Worm (Caenorhabditis elegans) whole organism, L4 larva: ENCODE data around the gene ddx-35.

Experiments used
- F10B5.3 ChIP-seq: sonication (generic microtip); optimal IDR thresholded peaks from 2 replicates; lab custom pipeline; 2016; ENCODE audit warnings: mild to moderate bottlenecking, missing genetic modification characterization, missing compliant biosample characterization
- F26F4.8 ChIP-seq: fragments of 200-800 bp; sonication (Bioruptor generic); conservative IDR thresholded peaks from 2 replicates; pipeline ENCODE4 v1.3.6; 2022; ENCODE audit warnings: missing genetic modification characterization, missing compliant biosample characterization
- F44E2.7 ChIP-seq: fragments of 200-800 bp; sonication (Bioruptor generic); IDR thresholded peaks from 2 replicates; pipeline ENCODE4 v2.1.2; 2022; ENCODE audit warnings: missing genetic modification characterization, missing compliant biosample characterization
- T20F7.1 ChIP-seq: fragments of 200-800 bp; sonication (Bioruptor generic); optimal IDR thresholded peaks from 2 replicates; lab custom pipeline; 2018; ENCODE audit warnings: mild to moderate bottlenecking, missing genetic modification characterization, missing compliant biosample characterization
- T26A8.4 ChIP-seq: fragments of 200-800 bp; sonication (Bioruptor generic); IDR thresholded peaks from 2 replicates; pipeline ENCODE4 v1.3.6; 2022; ENCODE audit warnings: missing genetic modification characterization, missing compliant biosample characterization
- Y105C5A.15 ChIP-seq: fragments of 200-800 bp; sonication (Bioruptor generic); IDR thresholded peaks from 2 replicates; pipeline ENCODE4 v1.3.6; 2022; ENCODE audit warnings: missing genetic modification characterization, missing compliant biosample characterization
- Y48G9A.11 ChIP-seq: fragments of 200-800 bp; sonication (Bioruptor generic); IDR thresholded peaks from 2 replicates; pipeline ENCODE4 v1.3.6; 2022; ENCODE audit warnings: missing genetic modification reagents, missing genetic modification characterization, missing compliant biosample characterization
- Y5F2A.4 ChIP-seq: fragments of 200-800 bp; sonication (Bioruptor generic); optimal IDR thresholded peaks from 2 replicates; lab custom pipeline; 2018; ENCODE audit warnings: mild to moderate bottlenecking, missing genetic modification characterization, missing compliant biosample characterization
- aha-1 ChIP-seq: fragments of 150-350 bp; peaks from one replicate; lab custom pipeline; 2014; ENCODE audit warnings: missing biosample characterization, missing genetic modification characterization
- ama-1 ChIP-seq: fragments of 150-350 bp; optimal IDR thresholded peaks from 2 replicates; lab custom pipeline; 2014; ENCODE audit warnings: inconsistent platforms, mixed read lengths
- ceh-82 ChIP-seq: sonication (generic microtip); optimal IDR thresholded peaks from 2 replicates; lab custom pipeline; 2017; ENCODE audit warnings: missing biosample characterization, missing genetic modification characterization
- daf-19 ChIP-seq: fragments of 200-800 bp; sonication (Bioruptor generic); conservative IDR thresholded peaks from 2 replicates; pipeline ENCODE4 v1.3.6; 2022; ENCODE audit warnings: missing genetic modification characterization, missing compliant biosample characterization
- dpl-1 ChIP-seq: fragments of 150-350 bp; optimal IDR thresholded peaks from 2 replicates; lab custom pipeline; 2014; ENCODE audit warnings: missing biosample characterization, missing genetic modification reagents, missing genetic modification characterization
- dve-1 ChIP-seq: sonication (generic microtip); optimal IDR thresholded peaks from 2 replicates; lab custom pipeline; 2017; ENCODE audit warnings: antibody characterized with exemption, mild to moderate bottlenecking, missing genetic modification characterization, missing compliant biosample characterization; ENCODE audit not compliant: insufficient read depth
- egl-27 ChIP-seq: sonication (generic microtip); optimal IDR thresholded peaks from 3 replicates; lab custom pipeline; 2017; ENCODE audit warnings: missing biosample characterization, missing genetic modification reagents, missing genetic modification characterization
- egl-43 ChIP-seq: fragments of 200-800 bp; sonication (Bioruptor generic); IDR thresholded peaks from 2 replicates; pipeline ENCODE4 v1.3.6; 2022; ENCODE audit warnings: missing genetic modification reagents, missing genetic modification characterization, missing compliant biosample characterization
- hlh-11 ChIP-seq: fragments of 200-800 bp; sonication (Bioruptor generic); optimal IDR thresholded peaks from 2 replicates; lab custom pipeline; 2018; ENCODE audit warnings: mild to moderate bottlenecking, missing genetic modification characterization, missing compliant biosample characterization
- hmg-1.1 ChIP-seq: fragments of 200-800 bp; sonication (Bioruptor generic); IDR thresholded peaks from 2 replicates; pipeline ENCODE4 v1.3.6; 2022; ENCODE audit warnings: missing genetic modification reagents, missing genetic modification characterization, missing compliant biosample characterization
- lim-7 ChIP-seq: fragments of 200-800 bp; sonication (Bioruptor generic); IDR thresholded peaks from 2 replicates; pipeline ENCODE4 v1.3.6; 2022; ENCODE audit warnings: missing genetic modification characterization, missing compliant biosample characterization
- lin-13 ChIP-seq: fragments of 150-350 bp; optimal IDR thresholded peaks from 2 replicates; lab custom pipeline; 2014; ENCODE audit warnings: missing biosample characterization, missing genetic modification reagents, missing genetic modification characterization
- lin-38 ChIP-seq: fragments of 200-800 bp; sonication (Bioruptor generic); IDR thresholded peaks from 2 replicates; pipeline ENCODE4 v1.3.6; 2022; ENCODE audit warnings: missing genetic modification reagents, missing genetic modification characterization, missing compliant biosample characterization
- madf-5 ChIP-seq, 2 experiments: fragments of 200-800 bp; sonication (Bioruptor generic); IDR thresholded peaks; 2 replicates each; pipeline ENCODE4 v1.3.6; 2022; ENCODE audit warnings: missing compliant biosample characterization in 2 of 2, missing genetic modification characterization in 2 of 2
- madf-9 ChIP-seq: fragments of 200-800 bp; sonication (Bioruptor generic); conservative IDR thresholded peaks from 2 replicates; pipeline ENCODE4 v1.3.6; 2022; ENCODE audit warnings: missing genetic modification reagents, missing genetic modification characterization, missing compliant biosample characterization
- mdl-1 ChIP-seq, 2 experiments: fragments of 150-350 bp in 1 of 2; sonication (generic microtip) in 1 of 2; optimal IDR thresholded peaks; 2 replicates each; lab custom pipeline; 2014 to 2017; ENCODE audit warnings: missing biosample characterization in 2 of 2, missing genetic modification characterization in 2 of 2
- mes-2 ChIP-seq: sonication (generic microtip); optimal IDR thresholded peaks from 2 replicates; lab custom pipeline; 2016; ENCODE audit warnings: missing genotype, mild to moderate bottlenecking, missing genetic modification characterization, missing compliant biosample characterization; ENCODE audit not compliant: poor library complexity, severe bottlenecking
- nhr-10 ChIP-seq: fragments of 150-350 bp; optimal IDR thresholded peaks from 2 replicates; lab custom pipeline; 2014; ENCODE audit warnings: missing biosample characterization, missing genetic modification characterization
- nhr-111 ChIP-seq: fragments of 200-800 bp; sonication (Bioruptor generic); optimal IDR thresholded peaks from 2 replicates; lab custom pipeline; 2018; ENCODE audit warnings: mild to moderate bottlenecking, missing genetic modification characterization, missing compliant biosample characterization
- nhr-28 ChIP-seq: fragments of 150-350 bp; optimal IDR thresholded peaks from 2 replicates; lab custom pipeline; 2014; ENCODE audit warnings: missing biosample characterization, missing genetic modification characterization
- nhr-6 ChIP-seq: fragments of 150-350 bp; optimal IDR thresholded peaks from 2 replicates; lab custom pipeline; 2014; ENCODE audit warnings: missing biosample characterization, missing genetic modification characterization
- nhr-76 ChIP-seq: fragments of 150-350 bp; optimal IDR thresholded peaks from 2 replicates; lab custom pipeline; 2014; ENCODE audit warnings: missing biosample characterization, missing genetic modification characterization
- pha-4 ChIP-seq, 2 experiments: fragments of 150-350 bp in 1 of 2; fragments of 200-800 bp in 1 of 2; sonication (Bioruptor generic) in 1 of 2; IDR thresholded peaks in 1 of 2; optimal IDR thresholded peaks in 1 of 2; 2 replicates each; pipeline versions ENCODE4 v1.3.6 to Lab custom; 2014 to 2022; ENCODE audit warnings: missing genetic modification characterization in 2 of 2, missing genetic modification reagents in 2 of 2, missing biosample characterization in 1 of 2, missing compliant biosample characterization in 1 of 2
- php-3 ChIP-seq: fragments of 200-800 bp; sonication (Bioruptor generic); IDR thresholded peaks from 2 replicates; pipeline ENCODE4 v1.3.6; 2022; ENCODE audit warnings: missing genetic modification reagents, missing genetic modification characterization, missing compliant biosample characterization
- pqm-1 ChIP-seq: sonication (generic microtip); optimal IDR thresholded peaks from 2 replicates; lab custom pipeline; 2017; ENCODE audit warnings: missing biosample characterization, missing genetic modification characterization
- set-16 ChIP-seq: fragments of 200-800 bp; sonication (Bioruptor generic); IDR thresholded peaks from 2 replicates; pipeline ENCODE4 v1.3.6; 2022; ENCODE audit warnings: missing genetic modification reagents, missing genetic modification characterization, missing compliant biosample characterization
- skn-1 ChIP-seq: fragments of 150-350 bp; optimal IDR thresholded peaks from 2 replicates; lab custom pipeline; 2014; ENCODE audit warnings: missing biosample characterization, missing genetic modification characterization
- spr-3 ChIP-seq: fragments of 200-800 bp; sonication (Bioruptor generic); optimal IDR thresholded peaks from 2 replicates; lab custom pipeline; 2018; ENCODE audit warnings: mild to moderate bottlenecking, missing genetic modification characterization, missing compliant biosample characterization
- tag-97 ChIP-seq: fragments of 200-800 bp; sonication (Bioruptor generic); IDR thresholded peaks from 2 replicates; pipeline ENCODE4 v1.3.6; 2022; ENCODE audit warnings: missing genetic modification characterization, missing compliant biosample characterization
- unc-130 ChIP-seq: sonication (generic microtip); optimal IDR thresholded peaks from 2 replicates; lab custom pipeline; 2016; ENCODE audit warnings: missing genetic modification reagents, missing genetic modification characterization, missing compliant biosample characterization
- vab-7 ChIP-seq: fragments of 200-800 bp; sonication (Bioruptor generic); IDR thresholded peaks from 2 replicates; pipeline ENCODE4 v1.3.6; 2022; ENCODE audit warnings: missing genetic modification reagents, missing genetic modification characterization, missing compliant biosample characterization
- zag-1 ChIP-seq: fragments of 150-350 bp; optimal IDR thresholded peaks from 2 replicates; lab custom pipeline; 2014; ENCODE audit warnings: missing biosample characterization, missing genetic modification characterization
- zfp-2 ChIP-seq: sonication (generic microtip); optimal IDR thresholded peaks from 2 replicates; lab custom pipeline; 2016; ENCODE audit warnings: mild to moderate bottlenecking, missing genetic modification characterization, missing compliant biosample characterization

The ddx-35 gene

DNA sequence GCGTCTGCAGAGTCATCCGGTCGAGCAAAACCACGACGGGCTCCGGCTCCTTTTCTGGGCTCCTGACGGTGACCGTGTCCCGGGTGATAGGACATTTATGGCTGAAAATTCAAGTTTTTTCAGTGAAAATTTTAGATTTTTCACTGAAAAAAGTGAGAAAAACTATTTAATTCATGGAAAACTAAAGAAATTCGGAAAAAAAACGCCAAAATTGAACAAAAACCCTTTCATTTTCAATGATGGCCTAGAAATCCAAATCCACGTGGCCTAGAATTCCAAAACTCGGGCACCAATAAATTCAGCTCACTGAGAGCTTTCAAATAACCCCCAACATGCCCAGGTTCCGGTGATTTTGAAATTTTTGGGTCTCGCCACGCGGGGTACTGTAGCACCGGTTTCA lies at the start of gene ddx-35:
Gene ddx-35 (minus strand): TSS at position 101 of the 400 bp plus-strand sequence.
- TF ChIP-seq nhr-6 (tag; lab: Kevin White, UChicago), result no peak
- peak; percentile 37; the same call in 1 of the 2 replicates for TF ChIP-seq set-16 (GFP tag; lab: Robert Waterston, UW)
- TF ChIP-seq nhr-76 (tag; lab: Kevin White, UChicago), result no peak
- no peak for TF ChIP-seq hlh-11 (tag; lab: Kevin White, UChicago)
- TF ChIP-seq, all 104 proteins: peak for 1

- TF ChIP-seq F10B5.3 (tag; lab: Kevin White, UChicago) (no peak), F26F4.8 (GFP tag; lab: Robert Waterston, UW) (0 out of 2 replicates have a peak, but pooled peaks have one; percentile 58), unc-130 (GFP tag; lab: Kevin White, UChicago) (peak; percentile 43), mdl-1 (tag; optimal IDR thresholded peaks at IDR 0.05; lab: Kevin White, UChicago) (no peak), dve-1 (tag; lab: Kevin White, UChicago) (no peak), aha-1 (peak; percentile 39), egl-27 (tag; lab: Kevin White, UChicago) (no peak), pqm-1 (no peak), nhr-10 (tag; lab: Kevin White, UChicago) (no peak), Y5F2A.4 (GFP tag; lab: Kevin White, UChicago) (peak; percentile 2), daf-19 (no peak), hmg-1.1 (GFP tag; lab: Robert Waterston, UW) (no peak), lim-7 (GFP tag; lab: Robert Waterston, UW) (peak; percentile 65; the same call in 1 of the 2 replicates), spr-3 (GFP tag; lab: Kevin White, UChicago) (no peak), pha-4 (GFP tag; IDR thresholded peaks at IDR 0.05; lab: Robert Waterston, UW) (0 out of 2 replicates have a peak, but pooled peaks have one; percentile 52), pha-4 (tag; optimal IDR thresholded peaks at IDR 0.05; lab: Kevin White, UChicago) (no peak), php-3 (GFP tag; lab: Robert Waterston, UW) (no peak), lin-13 (GFP tag; lab: Kevin White, UChicago) (peak; percentile 56), dpl-1 (GFP tag; lab: Kevin White, UChicago) (no peak), madf-5 (GFP tag; IDR thresholded peaks at IDR 0.05; lab: Robert Waterston, UW) (peak in 1 of 2 experiments; percentile 69; a peak in 1 of 4 replicates), madf-9 (peak; percentile 42; the same call in 1 of the 2 replicates), Y105C5A.15 (0 out of 2 replicates have a peak, but pooled peaks have one; percentile 52), skn-1 (tag; lab: Kevin White, UChicago) (no peak), T26A8.4 (GFP tag; lab: Robert Waterston, UW) (no peak), lin-38 (GFP tag; lab: Robert Waterston, UW) (peak; percentile 62), vab-7 (GFP tag; lab: Robert Waterston, UW) (peak; percentile 41; the same call in 1 of the 2 replicates), nhr-111 (GFP tag; lab: Kevin White, UChicago) (no peak), ceh-82 (tag; lab: Kevin White, UChicago) (no peak), T20F7.1 (no peak), F44E2.7 (0 out of 2 replicates have a peak, but pooled peaks have one; percentile 72), nhr-28 (tag; lab: Kevin White, UChicago) (no peak), hlh-11 (tag; lab: Kevin White, UChicago) (no peak), zfp-2 (tag; lab: Kevin White, UChicago) (no peak), zag-1 (tag; lab: Kevin White, UChicago) (no peak), ama-1 (no peak), Y48G9A.11 (GFP tag; lab: Robert Waterston, UW) (0 out of 2 replicates have a peak, but pooled peaks have one; percentile 9), tag-97 (no peak), mes-2 (tag; lab: Kevin White, UChicago) (peak; percentile 54), egl-43 (GFP tag; lab: Robert Waterston, UW) (0 out of 2 replicates have a peak, but pooled peaks have one; percentile 28)
Measured at ce11 chrIII:1603776-1604175, 49.5 kb upstream of the ddx-35 start.
